Worm (Caenorhabditis elegans): ENCODE measurements around the gene F08F8.11.

- TF ChIP-seq tbx-37 (GFP tag; conservative IDR thresholded peaks at IDR 0.05) (no peak), ama-1 (optimal IDR thresholded peaks at IDR 0.05) (no peak), ets-7 (tag; optimal IDR thresholded peaks at IDR 0.05) (no peak), pes-1 (GFP tag; IDR thresholded peaks at IDR 0.05) (no peak), flt-1 (GFP tag; IDR thresholded peaks at IDR 0.05) (no peak), tbx-11 (GFP tag; IDR thresholded peaks at IDR 0.05) (no peak), tra-4 (tag; optimal IDR thresholded peaks at IDR 0.05) (no peak), ceh-36 (tag; optimal IDR thresholded peaks at IDR 0.05) (no peak), scrt-1 (GFP tag; IDR thresholded peaks at IDR 0.05) (no peak), sea-1 (GFP tag; conservative IDR thresholded peaks at IDR 0.05) (no peak), hmbx-1 (tag; optimal IDR thresholded peaks at IDR 0.05) (no peak)
These were observed at the start of gene F08F8.11 for ce11 chrIII:7365602-7366001.

All from whole organism, early embryonic.